Worm (Caenorhabditis elegans) whole organism, L4/young adult: Measurements from ENCODE around the gene srbc-19.

Experiments
- W03F9.2 ChIP-seq: fragments of 150-350 bp; optimal IDR thresholded peaks from 2 replicates; lab custom pipeline; 2014; ENCODE audit warnings: missing biosample characterization, missing genetic modification characterization
- dao-5 ChIP-seq: sonication (generic microtip); optimal IDR thresholded peaks from 2 replicates; lab custom pipeline; 2016; ENCODE audit warnings: missing genotype, missing genetic modification characterization, moderate library complexity, missing compliant biosample characterization
- him-1 ChIP-seq: sonication (generic microtip); optimal IDR thresholded peaks from 2 replicates; lab custom pipeline; 2016; ENCODE audit warnings: missing genotype, missing genetic modification reagents, missing genetic modification characterization, missing compliant biosample characterization

ce11 chrV:2200402-2200801, 33.8 kb upstream of the srbc-19 start:
- TF ChIP-seq W03F9.2 (tag; lab: Kevin White, UChicago) (no peak), dao-5 (tag; lab: Kevin White, UChicago) (no peak), him-1 (tag; lab: Kevin White, UChicago) (no peak)
